Worm (Caenorhabditis elegans): Measurements from ENCODE around the gene T20D4.7.

The T20D4.7 gene

ce11 chrV:3408602-3409001 lies at the start of gene T20D4.7:
Gene T20D4.7 (plus strand): TSS chrV:3408902.
- TF ChIP-seq chd-7 (tag; optimal IDR thresholded peaks at IDR 0.05) (no peak), ztf-25 (GFP tag; IDR thresholded peaks at IDR 0.05) (no peak), F23B12.7 (tag; optimal IDR thresholded peaks at IDR 0.05; ENCODE audit: insufficient read depth) (no peak), egl-44 (GFP tag; IDR thresholded peaks at IDR 0.05) (no peak), nfyb-1 (GFP tag; IDR thresholded peaks at IDR 0.05) (no peak), ceh-79 (tag; optimal IDR thresholded peaks at IDR 0.05) (no peak), ztf-3 (GFP tag; optimal IDR thresholded peaks at IDR 0.05) (no peak), ztf-6 (GFP tag; IDR thresholded peaks at IDR 0.05) (no peak), lsy-27 (tag; optimal IDR thresholded peaks at IDR 0.05; ENCODE audit: borderline replicate concordance, insufficient read depth) (no peak), nhr-80 (tag; optimal IDR thresholded peaks at IDR 0.05) (no peak), bed-1 (GFP tag; IDR thresholded peaks at IDR 0.05) (no peak), lir-1 (GFP tag; conservative IDR thresholded peaks at IDR 0.05) (no peak), lin-26 (GFP tag; IDR thresholded peaks at IDR 0.05) (no peak), F57A8.1 (GFP tag; optimal IDR thresholded peaks at IDR 0.05) (no peak), snpc-1.1 (tag; optimal IDR thresholded peaks at IDR 0.05; ENCODE audit: insufficient read depth) (no peak), ekl-4 (GFP tag; IDR thresholded peaks at IDR 0.05) (no peak), mes-4 (tag; optimal IDR thresholded peaks at IDR 0.05) (no peak)

- TF ChIP-seq mel-28 (tag; optimal IDR thresholded peaks at IDR 0.05; ENCODE audit: borderline replicate concordance) (no peak), F33H1.4 (GFP tag; IDR thresholded peaks at IDR 0.05) (no peak), bed-2 (GFP tag; IDR thresholded peaks at IDR 0.05) (no peak), pbrm-1 (GFP tag; IDR thresholded peaks at IDR 0.05) (no peak), sptf-2 (GFP tag; optimal IDR thresholded peaks at IDR 0.05) (no peak), F23B12.7 (tag; optimal IDR thresholded peaks at IDR 0.05; ENCODE audit: insufficient read depth) (no peak), aptf-2 (GFP tag; conservative IDR thresholded peaks at IDR 0.05) (no peak), F49E8.2 (tag; optimal IDR thresholded peaks at IDR 0.05; ENCODE audit: insufficient read depth) (no peak), madf-3 (GFP tag; IDR thresholded peaks at IDR 0.05) (no peak), hrde-1 (tag; optimal IDR thresholded peaks at IDR 0.05; ENCODE audit: borderline replicate concordance) (no peak), snpc-4 (GFP tag; optimal IDR thresholded peaks at IDR 0.05) (no peak), snpc-4 (tag; optimal IDR thresholded peaks at IDR 0.05) (no peak), dpff-1 (tag; optimal IDR thresholded peaks at IDR 0.05) (no peak), Y53G8AR.9 (GFP tag; conservative IDR thresholded peaks at IDR 0.05) (no peak), egrh-3 (GFP tag; IDR thresholded peaks at IDR 0.05) (no peak), tlf-1 (GFP tag; optimal IDR thresholded peaks at IDR 0.05) (no peak), F39B2.1 (GFP tag; IDR thresholded peaks at IDR 0.05) (no peak)
These were observed 47.1 kb upstream of the T20D4.7 start for ce11 chrV:3361633-3362032.

ce11 chrV:3362475-3362874 lies 46.2 kb upstream of the T20D4.7 start, which contains the start of gene C04E12.4:
Gene C04E12.4 (plus strand): TSS chrV:3362775.
- TF ChIP-seq ZK185.1 (tag; optimal IDR thresholded peaks at IDR 0.05; ENCODE audit: poor library complexity, severe bottlenecking) = no peak
- TF ChIP-seq ets-4 (GFP tag; optimal IDR thresholded peaks at IDR 0.05) = no peak
- no peak for TF ChIP-seq F22D6.2 (tag; optimal IDR thresholded peaks at IDR 0.05)
- TF ChIP-seq ama-1 (optimal IDR thresholded peaks at IDR 0.05) = no peak
- no peak for TF ChIP-seq ama-1 (GFP tag; optimal IDR thresholded peaks at IDR 0.05)
- TF ChIP-seq die-1 (tag; optimal IDR thresholded peaks at IDR 0.05) = no peak
- TF ChIP-seq madf-6 (GFP tag; IDR thresholded peaks at IDR 0.05) = no peak
- no peak for TF ChIP-seq ztf-22 (GFP tag; optimal IDR thresholded peaks at IDR 0.05)
- no peak for TF ChIP-seq mcd-1 (GFP tag; IDR thresholded peaks at IDR 0.05)
- TF ChIP-seq attf-6 (GFP tag; IDR thresholded peaks at IDR 0.05) = no peak
- no peak for TF ChIP-seq snpc-1.3 (tag; optimal IDR thresholded peaks at IDR 0.05; ENCODE audit: insufficient read depth)
- TF ChIP-seq F39B2.1 (GFP tag; IDR thresholded peaks at IDR 0.05) = no peak
- TF ChIP-seq fkh-3 (tag; optimal IDR thresholded peaks at IDR 0.05) = no peak
- no peak for TF ChIP-seq hlh-26 (GFP tag; conservative IDR thresholded peaks at IDR 0.05)
- no peak for TF ChIP-seq nfyb-1 (GFP tag; IDR thresholded peaks at IDR 0.05)
- TF ChIP-seq attf-5 (GFP tag; optimal IDR thresholded peaks at IDR 0.05) = no peak
- no peak for TF ChIP-seq B0019.2 (GFP tag; conservative IDR thresholded peaks at IDR 0.05)
- TF ChIP-seq lin-26 (GFP tag; IDR thresholded peaks at IDR 0.05) = no peak
